Worm (Caenorhabditis elegans): ENCODE measurements around the gene atln-2.

DNA sequence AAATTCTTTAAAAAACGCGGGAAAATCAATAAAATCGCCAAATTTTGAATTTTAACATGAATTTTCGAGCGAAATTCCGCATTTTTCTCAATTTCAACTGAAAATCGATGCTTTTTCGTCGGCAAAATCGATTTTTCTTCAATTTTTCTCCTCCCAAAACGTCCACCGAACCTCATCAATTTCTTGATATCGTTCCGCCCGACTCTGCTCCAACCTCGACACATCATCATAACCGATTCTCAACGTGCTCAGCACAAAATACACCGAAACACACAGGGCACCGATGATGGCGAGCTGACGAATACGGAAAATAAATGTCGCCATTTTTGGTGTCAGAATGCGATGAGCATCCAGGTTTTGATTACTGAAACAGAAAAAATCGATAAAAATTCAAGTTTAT is 22.9 kb upstream of the atln-2 start, which contains the start of gene Y41E3.1:
- TF ChIP-seq unc-62 (GFP tag; optimal IDR thresholded peaks at IDR 0.05) (no peak), hlh-17 (GFP tag; optimal IDR thresholded peaks at IDR 0.05; ENCODE audit: borderline replicate concordance) (no peak), nhr-12 (tag; optimal IDR thresholded peaks at IDR 0.05) (no peak), efl-1 (optimal IDR thresholded peaks at IDR 0.05) (no peak), efl-1 (GFP tag; optimal IDR thresholded peaks at IDR 0.05 in 1 of 2) (peak in 1 of 2 experiments; percentile 70), nhr-71 (tag; optimal IDR thresholded peaks at IDR 0.05) (no peak), jun-1 (tag; optimal IDR thresholded peaks at IDR 0.05) (no peak), zag-1 (tag; optimal IDR thresholded peaks at IDR 0.05) (no peak), tbx-2 (tag; optimal IDR thresholded peaks at IDR 0.05) (no peak), blmp-1 (tag; optimal IDR thresholded peaks at IDR 0.05) (no peak), nhr-11 (tag; optimal IDR thresholded peaks at IDR 0.05) (no peak), mdl-1 (tag; optimal IDR thresholded peaks at IDR 0.05) (no peak), pqm-1 (tag; optimal IDR thresholded peaks at IDR 0.05) (no peak), lsy-2 (tag; optimal IDR thresholded peaks at IDR 0.05) (no peak)

Data from whole organism, L1 larva.